Worm (Caenorhabditis elegans): ENCODE results near the gene tbc-6.

tbc-6 gene

ce11 chrII:6826726-6827125, 21.2 kb upstream of the tbc-6 start (continued):
- TF ChIP-seq unc-30 (tag; optimal IDR thresholded peaks at IDR 0.05) (no peak), hpl-2 (GFP tag; optimal IDR thresholded peaks at IDR 0.05) (no peak), egl-27 (tag; optimal IDR thresholded peaks at IDR 0.05) (no peak), dsc-1 (tag; optimal IDR thresholded peaks at IDR 0.05) (no peak), efl-3 (GFP tag; optimal IDR thresholded peaks at IDR 0.05) (no peak), unc-130 (tag; optimal IDR thresholded peaks at IDR 0.05) (peak; percentile 74), tbx-2 (tag; optimal IDR thresholded peaks at IDR 0.05) (peak; percentile 25), C16A3.4 (tag; optimal IDR thresholded peaks at IDR 0.05) (no peak), nhr-237 (tag; optimal IDR thresholded peaks at IDR 0.05) (no peak), hlh-17 (GFP tag; optimal IDR thresholded peaks at IDR 0.05; ENCODE audit: borderline replicate concordance) (no peak), mdl-1 (tag; optimal IDR thresholded peaks at IDR 0.05) (peak in 1 of 2 experiments; percentile 16), hlh-4 (tag; optimal IDR thresholded peaks at IDR 0.05) (no peak), unc-86 (tag; optimal IDR thresholded peaks at IDR 0.05) (no peak), sptf-1 (tag; optimal IDR thresholded peaks at IDR 0.05) (no peak), ceh-82 (tag; optimal IDR thresholded peaks at IDR 0.05) (peak in 1 of 3 experiments; percentile 22), lsy-2 (tag; optimal IDR thresholded peaks at IDR 0.05) (peak in 1 of 2 experiments; percentile 62), efl-1 (optimal IDR thresholded peaks at IDR 0.05) (no peak), efl-1 (GFP tag; optimal IDR thresholded peaks at IDR 0.05 in 1 of 2) (peak in 1 of 2 experiments; percentile 91), ces-1 (GFP tag; optimal IDR thresholded peaks at IDR 0.05) (no peak), egl-13 (tag; optimal IDR thresholded peaks at IDR 0.05) (no peak), zag-1 (tag; optimal IDR thresholded peaks at IDR 0.05) (no peak), lin-35 (GFP tag; optimal IDR thresholded peaks at IDR 0.05) (peak; percentile 11 to 19), nhr-12 (tag; optimal IDR thresholded peaks at IDR 0.05) (no peak), vab-15 (tag; optimal IDR thresholded peaks at IDR 0.05) (no peak), nhr-84 (tag; optimal IDR thresholded peaks at IDR 0.05) (no peak), Y116A8C.19 (tag; optimal IDR thresholded peaks at IDR 0.05; ENCODE audit: borderline replicate concordance) (no peak), mef-2 (tag; optimal IDR thresholded peaks at IDR 0.05) (no peak), jun-1 (tag; optimal IDR thresholded peaks at IDR 0.05) (no peak), pax-3 (tag; optimal IDR thresholded peaks at IDR 0.05) (no peak), ceh-8 (GFP tag; optimal IDR thresholded peaks at IDR 0.05) (no peak), nhr-47 (tag; optimal IDR thresholded peaks at IDR 0.05) (no peak)

ce11 chrII:6827388-6827787, 20.5 kb upstream of the tbc-6 start:
- TF ChIP-seq egl-27 (tag; optimal IDR thresholded peaks at IDR 0.05) (peak in 1 of 2 experiments; percentile 26), sup-37 (GFP tag; optimal IDR thresholded peaks at IDR 0.05) (no peak), nhr-77 (tag; optimal IDR thresholded peaks at IDR 0.05) (peak; percentile 20), tbx-2 (tag; optimal IDR thresholded peaks at IDR 0.05) (peak; percentile 72), nhr-12 (tag; optimal IDR thresholded peaks at IDR 0.05) (no peak), sptf-1 (tag; optimal IDR thresholded peaks at IDR 0.05) (no peak), egl-13 (tag; optimal IDR thresholded peaks at IDR 0.05) (peak; percentile 6), efl-1 (optimal IDR thresholded peaks at IDR 0.05) (peak; percentile 27 to 36), efl-1 (GFP tag; optimal IDR thresholded peaks at IDR 0.05 in 1 of 2) (peak in 1 of 2 experiments; percentile 60), sox-4 (tag; optimal IDR thresholded peaks at IDR 0.05) (peak; percentile 23), nhr-47 (tag; optimal IDR thresholded peaks at IDR 0.05) (peak; percentile 56), irx-1 (tag; optimal IDR thresholded peaks at IDR 0.05) (peak; percentile 60), nhr-11 (tag; optimal IDR thresholded peaks at IDR 0.05) (peak; percentile 23), nhr-71 (tag; optimal IDR thresholded peaks at IDR 0.05) (peak; percentile 87), lin-13 (GFP tag; optimal IDR thresholded peaks at IDR 0.05) (peak; percentile 55), lsy-2 (tag; optimal IDR thresholded peaks at IDR 0.05) (peak; percentile 58 to 77), fkh-8 (tag; optimal IDR thresholded peaks at IDR 0.05) (peak; percentile 35), ama-1 (optimal IDR thresholded peaks at IDR 0.05) (no peak), nhr-19 (GFP tag; conservative IDR thresholded peaks at IDR 0.05) (peak; percentile 71), nhr-90 (tag; optimal IDR thresholded peaks at IDR 0.05; ENCODE audit: poor library complexity) (peak; percentile 3), ceh-63 (GFP tag; optimal IDR thresholded peaks at IDR 0.05) (no peak), nhr-20 (tag; optimal IDR thresholded peaks at IDR 0.05) (peak; percentile 76), ceh-90 (tag; optimal IDR thresholded peaks at IDR 0.05) (no peak), lin-15B (tag; optimal IDR thresholded peaks at IDR 0.05) (no peak), ztf-11 (tag; optimal IDR thresholded peaks at IDR 0.05) (no peak), zag-1 (tag; optimal IDR thresholded peaks at IDR 0.05) (no peak), blmp-1 (tag; optimal IDR thresholded peaks at IDR 0.05) (peak; percentile 84), jun-1 (tag; optimal IDR thresholded peaks at IDR 0.05) (no peak), xbp-1 (tag; optimal IDR thresholded peaks at IDR 0.05) (peak; percentile 16), C34B4.2 (tag; optimal IDR thresholded peaks at IDR 0.05) (no peak), nhr-85 (tag) (peak; percentile 93), unc-86 (tag; optimal IDR thresholded peaks at IDR 0.05) (peak; percentile 10), mep-1 (tag; optimal IDR thresholded peaks at IDR 0.05) (peak; percentile 79)

Measured in whole organism, L1 larva.